Worm (Caenorhabditis elegans) whole organism, midembryonic: Measurements from ENCODE around the gene irld-65.

Experiments used
- T22C8.4 ChIP-seq: fragments of 200-800 bp; sonication (Bioruptor generic); IDR thresholded peaks from 2 replicates; pipeline ENCODE4 v1.3.6; 2022; ENCODE audit warnings: missing genetic modification characterization, missing compliant biosample characterization
- flt-1 ChIP-seq: fragments of 200-800 bp; sonication (Bioruptor generic); IDR thresholded peaks from 2 replicates; pipeline ENCODE4 v1.3.6; 2022; ENCODE audit warnings: missing genetic modification characterization, missing compliant biosample characterization
- klf-2 ChIP-seq: fragments of 200-800 bp; sonication (Bioruptor generic); conservative IDR thresholded peaks from 2 replicates; pipeline ENCODE4 v1.3.6; 2022; ENCODE audit warnings: missing genetic modification reagents, missing genetic modification characterization, missing compliant biosample characterization
- ztf-23 ChIP-seq: fragments of 200-800 bp; sonication (Bioruptor generic); IDR thresholded peaks from 2 replicates; pipeline ENCODE4 v1.3.6; 2022; ENCODE audit warnings: missing genetic modification reagents, missing genetic modification characterization, missing compliant biosample characterization

ce11 chrII:2922782-2923181 is 15.0 kb downstream of the irld-65 start:
- TF ChIP-seq T22C8.4 (GFP tag; lab: Robert Waterston, UW) (no peak), ztf-23 (no peak), klf-2 (GFP tag; lab: Robert Waterston, UW) (no peak), flt-1 (GFP tag; lab: Robert Waterston, UW) (no peak)
